Worm (Caenorhabditis elegans) whole organism, L2 larva: ENCODE results near the gene npp-1.
"Not testable (repeated sequence)": the region's sequence is repeated elsewhere in the genome, so short reads cannot be mapped to it uniquely, and the experiment has no call there.

ENCODE experiments used
- C34F6.9 ChIP-seq: fragments of 150-350 bp; optimal IDR thresholded peaks from 2 replicates; lab custom pipeline; 2014; ENCODE audit warnings: missing biosample characterization, missing genetic modification characterization
- Y55F3AM.14 ChIP-seq: fragments of 200-800 bp; sonication (Bioruptor generic); optimal IDR thresholded peaks from 2 replicates; lab custom pipeline; 2018; ENCODE audit warnings: mild to moderate bottlenecking, missing genetic modification characterization, missing compliant biosample characterization
- alr-1 ChIP-seq: fragments of 150-350 bp; optimal IDR thresholded peaks from 2 replicates; lab custom pipeline; 2014; ENCODE audit warnings: missing biosample characterization, missing genetic modification characterization
- blmp-1 ChIP-seq: sonication (generic microtip); optimal IDR thresholded peaks from 2 replicates; lab custom pipeline; 2017; ENCODE audit warnings: missing genetic modification characterization, mild to moderate bottlenecking, missing compliant biosample characterization, antibody characterized with exemption, moderate library complexity; ENCODE audit not compliant: insufficient read depth
- ceh-82 ChIP-seq: fragments of 150-350 bp; optimal IDR thresholded peaks from 2 replicates; lab custom pipeline; 2014; ENCODE audit warnings: missing biosample characterization, missing genetic modification characterization
- crh-2 ChIP-seq: sonication (generic microtip); optimal IDR thresholded peaks from 2 replicates; lab custom pipeline; 2017; ENCODE audit warnings: missing biosample characterization, missing genetic modification characterization
- elt-1 ChIP-seq: fragments of 150-350 bp; optimal IDR thresholded peaks from 2 replicates; lab custom pipeline; 2014; ENCODE audit warnings: missing biosample characterization, missing genetic modification characterization
- elt-3 ChIP-seq: sonication (generic microtip); optimal IDR thresholded peaks from 2 replicates; lab custom pipeline; 2017; ENCODE audit warnings: missing biosample characterization, missing genetic modification characterization
- gmeb-1 ChIP-seq: fragments of 150-350 bp; optimal IDR thresholded peaks from 2 replicates; lab custom pipeline; 2014; ENCODE audit warnings: missing biosample characterization, missing genetic modification characterization
- lin-11 ChIP-seq: fragments of 150-350 bp; sonication (generic microtip); optimal IDR thresholded peaks from 2 replicates; lab custom pipeline; 2014; ENCODE audit warnings: missing biosample characterization, missing genetic modification characterization, inconsistent platforms, mixed read lengths
- lin-13 ChIP-seq: fragments of 150-350 bp; optimal IDR thresholded peaks from 2 replicates; lab custom pipeline; 2014; ENCODE audit warnings: missing biosample characterization, missing genetic modification reagents, missing genetic modification characterization
- lin-39 ChIP-seq: fragments of 150-350 bp; optimal IDR thresholded peaks from 2 replicates; lab custom pipeline; 2014; ENCODE audit warnings: missing biosample characterization, missing genetic modification reagents, missing genetic modification characterization
- lsy-2 ChIP-seq, 2 experiments: fragments of 150-350 bp in 1 of 2; sonication (generic microtip) in 1 of 2; optimal IDR thresholded peaks; 2 replicates each; lab custom pipeline; 2014 to 2017; ENCODE audit warnings: missing biosample characterization in 2 of 2, missing genetic modification characterization in 2 of 2
- mbf-1 ChIP-seq: sonication (generic microtip); optimal IDR thresholded peaks from 2 replicates; lab custom pipeline; 2017; ENCODE audit warnings: missing biosample characterization, missing genetic modification characterization
- mdl-1 ChIP-seq, 2 experiments: fragments of 150-350 bp in 1 of 2; sonication (generic microtip) in 1 of 2; optimal IDR thresholded peaks; 2 replicates each; lab custom pipeline; 2017; ENCODE audit warnings: missing biosample characterization in 2 of 2, missing genetic modification characterization in 2 of 2
- nhr-10 ChIP-seq: sonication (generic microtip); optimal IDR thresholded peaks from 2 replicates; lab custom pipeline; 2017; ENCODE audit warnings: missing biosample characterization, missing genetic modification characterization
- nhr-11 ChIP-seq: fragments of 150-350 bp; optimal IDR thresholded peaks from 2 replicates; lab custom pipeline; 2014; ENCODE audit warnings: missing biosample characterization, missing genetic modification characterization
- nhr-12 ChIP-seq: fragments of 150-350 bp; optimal IDR thresholded peaks from 2 replicates; lab custom pipeline; 2014; ENCODE audit warnings: missing biosample characterization, missing genetic modification characterization
- nhr-129 ChIP-seq: fragments of 150-350 bp; optimal IDR thresholded peaks from 2 replicates; lab custom pipeline; 2014; ENCODE audit warnings: missing biosample characterization, missing genetic modification characterization
- nhr-21 ChIP-seq: fragments of 150-350 bp; optimal IDR thresholded peaks from 2 replicates; lab custom pipeline; 2014; ENCODE audit warnings: missing biosample characterization, missing genetic modification characterization
- nhr-237 ChIP-seq: fragments of 150-350 bp; optimal IDR thresholded peaks from 2 replicates; lab custom pipeline; 2014; ENCODE audit warnings: missing biosample characterization, missing genetic modification characterization
- nhr-25 ChIP-seq: fragments of 150-350 bp; sonication (generic microtip); optimal IDR thresholded peaks from 3 replicates; lab custom pipeline; 2014; ENCODE audit warnings: missing biosample characterization, missing genetic modification characterization
- nhr-6 ChIP-seq: fragments of 150-350 bp; optimal IDR thresholded peaks from 2 replicates; lab custom pipeline; 2014; ENCODE audit warnings: missing biosample characterization, missing genetic modification characterization
- peb-1 ChIP-seq: fragments of 150-350 bp; optimal IDR thresholded peaks from 2 replicates; lab custom pipeline; 2014; ENCODE audit warnings: missing biosample characterization, missing genetic modification characterization
- sma-3 ChIP-seq: sonication (generic microtip); optimal IDR thresholded peaks from 2 replicates; lab custom pipeline; 2016; ENCODE audit warnings: missing genetic modification reagents, missing genetic modification characterization, missing compliant biosample characterization
- sma-9 ChIP-seq, 2 experiments: fragments of 150-350 bp in 1 of 2; sonication (generic microtip) in 1 of 2; optimal IDR thresholded peaks; 2 replicates each; lab custom pipeline; 2014 to 2016; ENCODE audit warnings: missing genetic modification characterization in 2 of 2, mild to moderate bottlenecking in 1 of 2, missing biosample characterization in 1 of 2, missing compliant biosample characterization in 1 of 2, missing genetic modification reagents in 1 of 2, moderate library complexity in 1 of 2
- unc-55 ChIP-seq: fragments of 150-350 bp; sonication (generic microtip); optimal IDR thresholded peaks from 3 replicates; lab custom pipeline; 2014; ENCODE audit warnings: missing biosample characterization, missing genetic modification reagents, missing genetic modification characterization
- unc-62 ChIP-seq: fragments of 150-350 bp; optimal IDR thresholded peaks from 2 replicates; lab custom pipeline; 2014; ENCODE audit warnings: missing biosample characterization, missing genetic modification reagents, missing genetic modification characterization
- zag-1 ChIP-seq: fragments of 150-350 bp; optimal IDR thresholded peaks from 2 replicates; lab custom pipeline; 2014; ENCODE audit warnings: missing biosample characterization, missing genetic modification characterization
- ztf-1 ChIP-seq: fragments of 200-800 bp; sonication (Bioruptor generic); conservative IDR thresholded peaks from 2 replicates; pipeline ENCODE4 v1.3.6; 2022; ENCODE audit warnings: missing genetic modification characterization, missing compliant biosample characterization
- ztf-11 ChIP-seq: sonication (generic microtip); optimal IDR thresholded peaks from 2 replicates; lab custom pipeline; 2017; ENCODE audit warnings: missing biosample characterization, missing genetic modification characterization
- ztf-4 ChIP-seq: fragments of 150-350 bp; optimal IDR thresholded peaks from 2 replicates; lab custom pipeline; 2014; ENCODE audit warnings: missing biosample characterization, missing genetic modification characterization

npp-1 gene

DNA sequence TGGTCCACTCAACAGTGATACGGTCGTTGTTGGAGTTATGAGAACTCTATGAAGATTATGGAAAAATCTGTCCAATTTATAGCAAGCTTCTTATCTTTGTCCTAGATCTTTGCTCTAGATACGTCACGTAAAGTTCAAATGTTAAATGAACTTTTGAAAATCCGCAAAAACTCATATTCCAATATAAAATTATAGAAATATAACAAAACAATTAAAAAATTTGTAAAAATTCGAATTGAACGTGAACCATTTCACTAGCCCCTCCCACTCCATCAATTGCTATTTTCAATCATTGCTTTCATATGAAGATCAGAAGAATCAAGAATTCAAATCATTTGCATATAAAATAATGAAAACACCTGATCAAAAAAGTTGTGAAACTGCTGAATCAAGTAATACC, 25.7 kb upstream of the npp-1 start, which contains the start of gene kin-21:
kin-21 (plus strand) TSS at position 301 of the 400 bp plus-strand sequence.
- TF ChIP-seq crh-2 (tag; lab: Kevin White, UChicago) (no peak), unc-55 (GFP tag; lab: Kevin White, UChicago) (no peak), nhr-129 (tag; lab: Kevin White, UChicago) (no peak), lsy-2 (tag; optimal IDR thresholded peaks at IDR 0.05; lab: Kevin White, UChicago) (no peak), nhr-12 (tag; lab: Kevin White, UChicago) (no peak), blmp-1 (no peak), peb-1 (tag; lab: Kevin White, UChicago) (no peak), ztf-4 (no peak), nhr-21 (tag; lab: Kevin White, UChicago) (no peak), C34F6.9 (tag; lab: Kevin White, UChicago) (no peak), lin-13 (GFP tag; lab: Kevin White, UChicago) (no peak), Y55F3AM.14 (GFP tag; lab: Kevin White, UChicago) (no peak), ceh-82 (tag; lab: Kevin White, UChicago) (no peak), unc-62 (GFP tag; lab: Kevin White, UChicago) (no peak), nhr-6 (no peak), nhr-10 (tag; lab: Kevin White, UChicago) (no peak), mbf-1 (tag; lab: Kevin White, UChicago) (no peak), nhr-11 (no peak), ztf-1 (GFP tag; lab: Robert Waterston, UW) (no peak)
- TF ChIP-seq, all 48 proteins: peak for 0

DNA sequence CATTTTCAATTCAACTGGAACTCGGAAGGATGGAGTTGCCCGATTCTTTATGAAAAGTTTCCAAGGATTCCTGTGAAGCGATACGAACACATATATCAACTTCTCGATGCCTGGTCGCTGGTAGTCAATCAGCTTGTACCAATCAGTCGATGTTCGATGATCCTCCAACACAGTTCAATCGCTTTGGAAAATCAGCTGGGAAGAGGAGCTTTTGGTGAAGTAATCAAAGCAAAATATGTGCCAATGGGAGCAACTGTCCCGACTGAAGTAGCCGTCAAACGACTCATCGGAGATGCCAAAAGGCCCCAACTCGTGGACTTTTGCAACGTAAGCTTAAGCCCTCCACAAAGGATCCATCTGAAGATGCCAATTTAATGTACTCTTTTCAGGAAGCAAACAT, 25.0 kb upstream of the npp-1 start:
- TF ChIP-seq nhr-12 (tag; lab: Kevin White, UChicago) (no peak), elt-3 (tag; lab: Kevin White, UChicago) (no peak), nhr-25 (no peak), sma-3 (GFP tag; lab: Kevin White, UChicago) (no peak), peb-1 (tag; lab: Kevin White, UChicago) (no peak), nhr-237 (tag; lab: Kevin White, UChicago) (no peak), nhr-11 (no peak), nhr-21 (tag; lab: Kevin White, UChicago) (no peak), sma-9 (GFP tag; optimal IDR thresholded peaks at IDR 0.05; lab: Kevin White, UChicago) (no peak), sma-9 (tag; optimal IDR thresholded peaks at IDR 0.05; lab: Kevin White, UChicago) (no peak), ztf-11 (tag; lab: Kevin White, UChicago) (no peak)

ce11 chrIV:9836317-9836716, 22.0 kb upstream of the npp-1 start, which contains the start of gene msp-81:
TSS of gene msp-81 (minus strand) at chrIV:9836417.
- TF ChIP-seq ztf-4 (no peak), unc-55 (GFP tag; lab: Kevin White, UChicago) (no peak), elt-1 (tag; lab: Kevin White, UChicago) (no peak), nhr-11 (no peak)

ce11 chrIV:9837349-9837748, 20.9 kb upstream of the npp-1 start, which contains the start of gene msp-10:
TSS of gene msp-10 (plus strand) at chrIV:9837649.
- TF ChIP-seq nhr-11; ztf-11 (tag; lab: Kevin White, UChicago); alr-1 (tag; lab: Kevin White, UChicago): not testable (repeated sequence)

DNA sequence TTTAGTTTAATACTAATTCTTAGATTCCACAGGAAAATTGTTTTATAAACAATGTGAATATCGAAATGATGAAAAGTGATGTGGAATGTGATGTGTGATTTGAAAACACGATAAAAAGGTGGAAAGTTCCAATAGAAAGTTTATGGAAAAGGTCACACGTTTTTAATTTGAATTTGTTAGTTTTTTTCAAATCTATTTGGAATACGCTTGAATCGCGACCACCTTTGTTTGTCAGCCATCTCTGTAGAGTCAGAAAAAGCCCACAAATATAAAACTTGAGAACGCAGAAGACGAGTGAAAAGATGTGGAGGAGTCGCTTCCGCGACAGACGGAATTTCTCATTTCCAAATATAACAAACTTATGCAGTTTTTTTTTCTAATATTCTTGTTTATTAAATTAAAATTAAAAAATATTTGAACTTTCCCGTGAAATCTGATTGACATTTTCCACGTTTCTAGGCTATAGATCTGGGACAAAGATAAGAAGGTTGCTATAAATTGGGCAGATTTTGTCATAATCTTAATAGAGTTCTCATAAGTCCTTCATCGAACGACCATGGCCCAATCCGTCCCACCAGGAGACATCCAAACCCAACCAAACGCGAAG, 17.2 kb upstream of the npp-1 start, which contains the start of the genes kin-24 and msp-56:
kin-24 (minus strand) TSS at position 101 of the 607 bp plus-strand sequence.
msp-56 (plus strand) TSS at position 557 of the 607 bp plus-strand sequence.
- no peak for TF ChIP-seq gmeb-1 (tag; lab: Kevin White, UChicago)
- no peak for TF ChIP-seq elt-3 (tag; lab: Kevin White, UChicago)
- TF ChIP-seq mdl-1 (tag; optimal IDR thresholded peaks at IDR 0.05; lab: Kevin White, UChicago), result no peak
- no peak for TF ChIP-seq nhr-11
- TF ChIP-seq zag-1 (tag; lab: Kevin White, UChicago), result no peak
- TF ChIP-seq C34F6.9 (tag; lab: Kevin White, UChicago), result no peak

DNA sequence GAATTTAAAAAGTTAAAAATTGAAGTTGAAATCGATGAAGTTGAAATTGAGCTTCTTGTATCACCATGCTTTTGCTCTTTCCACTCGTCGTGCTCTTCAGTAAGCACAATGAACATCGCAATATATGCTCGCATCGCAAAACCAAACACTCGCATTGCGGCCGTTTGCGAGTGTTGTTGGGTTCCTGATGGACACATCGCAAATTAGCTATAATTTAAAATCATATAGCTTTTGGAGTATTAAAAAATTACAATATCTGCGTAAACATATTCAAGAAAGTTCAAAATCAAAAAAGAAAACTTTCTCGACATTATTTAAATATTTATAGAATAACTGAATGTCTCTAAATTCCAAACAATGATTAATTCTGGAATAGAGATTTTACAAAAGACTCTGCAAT, 16.2 kb upstream of the npp-1 start, which contains the start of gene K07F5.17:
K07F5.17 (plus strand) TSS at position 301 of the 400 bp plus-strand sequence.
- TF ChIP-seq lin-39 (tag; lab: Kevin White, UChicago) (no peak), gmeb-1 (tag; lab: Kevin White, UChicago) (no peak), mdl-1 (tag; optimal IDR thresholded peaks at IDR 0.05; lab: Kevin White, UChicago) (no peak), nhr-237 (tag; lab: Kevin White, UChicago) (no peak), alr-1 (tag; lab: Kevin White, UChicago) (no peak), lin-11 (tag; lab: Kevin White, UChicago) (no peak)
- TF ChIP-seq, all 48 proteins: peak for 0
